Fruit fly (Drosophila melanogaster) whole organism, embryonic: Measurements from ENCODE around the gene ab.

Experiments used
- CG11723 ChIP-seq: fragments of 200-800 bp; sonication (Bioruptor generic); optimal IDR thresholded peaks from 2 replicates; lab custom pipeline; 2017; ENCODE audit warnings: missing biosample characterization, mild to moderate bottlenecking, missing genetic modification characterization
- CG1233 ChIP-seq: fragments of 200-800 bp; sonication (Bioruptor generic); optimal IDR thresholded peaks from 4 replicates; lab custom pipeline; 2018; ENCODE audit warnings: missing biosample characterization, mild to moderate bottlenecking, missing genetic modification characterization
- CG13123 ChIP-seq: fragments of 200-800 bp; sonication (Bioruptor generic); optimal IDR thresholded peaks from 2 replicates; lab custom pipeline; 2016; ENCODE audit warnings: missing biosample characterization, missing genetic modification characterization
- CG15479 ChIP-seq: fragments of 200-800 bp; sonication (Bioruptor generic); optimal IDR thresholded peaks from 3 replicates; lab custom pipeline; 2019; ENCODE audit warnings: missing biosample characterization, mild to moderate bottlenecking, missing genetic modification characterization, moderate library complexity
- CG1647 ChIP-seq: fragments of 200-800 bp; sonication (Bioruptor generic); optimal IDR thresholded peaks from 3 replicates; lab custom pipeline; 2016; ENCODE audit warnings: missing biosample characterization, missing genetic modification characterization
- CG2129 ChIP-seq: fragments of 200-800 bp; sonication (Bioruptor generic); IDR thresholded peaks from 2 replicates; pipeline ENCODE4 v1.3.6; 2022; ENCODE audit warnings: missing biosample characterization, missing genetic modification characterization; ENCODE audit not compliant: partially characterized antibody
- CG30020 ChIP-seq: fragments of 200-800 bp; optimal IDR thresholded peaks from 2 replicates; lab custom pipeline; 2019; ENCODE audit warnings: missing biosample characterization, mild to moderate bottlenecking, missing genetic modification characterization, moderate library complexity
- CG31388 ChIP-seq: fragments of 200-800 bp; sonication (Bioruptor generic); optimal IDR thresholded peaks from 2 replicates; lab custom pipeline; 2016; ENCODE audit warnings: missing biosample characterization, missing genetic modification characterization
- CG34224 ChIP-seq: fragments of 200-800 bp; sonication (Bioruptor generic); IDR thresholded peaks from 3 replicates; pipeline ENCODE4 v1.3.6; 2022; ENCODE audit warnings: missing biosample characterization, missing genetic modification characterization; ENCODE audit not compliant: partially characterized antibody
- CG3726 ChIP-seq: fragments of 200-800 bp; sonication (Bioruptor generic); IDR thresholded peaks from 3 replicates; pipeline ENCODE4, ENCODE4 v1.3.6; 2022; ENCODE audit warnings: missing biosample characterization, missing genetic modification characterization
- CG3838 ChIP-seq: fragments of 200-800 bp; sonication (Bioruptor generic); optimal IDR thresholded peaks from 3 replicates; lab custom pipeline; 2016; ENCODE audit warnings: missing biosample characterization, missing genetic modification characterization
- CG3995 ChIP-seq: fragments of 200-800 bp; sonication (Bioruptor generic); optimal IDR thresholded peaks from 3 replicates; lab custom pipeline; 2016; ENCODE audit warnings: missing biosample characterization, missing genetic modification characterization
- CG6272 ChIP-seq: fragments of 200-800 bp; sonication (Bioruptor generic); IDR thresholded peaks from 2 replicates; pipeline ENCODE4 v1.3.6; 2022; ENCODE audit warnings: missing biosample characterization, missing genetic modification characterization
- CG7839 ChIP-seq: fragments of 200-800 bp; sonication (Bioruptor generic); optimal IDR thresholded peaks from 3 replicates; lab custom pipeline; 2018; ENCODE audit warnings: missing biosample characterization, mild to moderate bottlenecking, missing genetic modification characterization, moderate library complexity
- CG8290 ChIP-seq, 3 experiments: fragments of 200-800 bp; sonication (Bioruptor generic); optimal IDR thresholded peaks; 2 replicates each; lab custom pipeline; 2016 to 2019; ENCODE audit warnings: missing biosample characterization in 3 of 3, missing genetic modification characterization in 3 of 3, mild to moderate bottlenecking in 2 of 3, moderate library complexity in 1 of 3
- CG8388 ChIP-seq: fragments of 200-800 bp; sonication (Bioruptor generic); optimal IDR thresholded peaks from 2 replicates; lab custom pipeline; 2019; ENCODE audit warnings: missing biosample characterization, mild to moderate bottlenecking, missing genetic modification characterization, moderate library complexity
- CG8765 ChIP-seq: fragments of 200-800 bp; sonication (Bioruptor generic); IDR thresholded peaks from 2 replicates; pipeline ENCODE4 v1.3.6; 2022; ENCODE audit warnings: missing biosample characterization, missing genetic modification characterization
- CG9437 ChIP-seq: fragments of 200-800 bp; sonication (Bioruptor generic); optimal IDR thresholded peaks from 2 replicates; lab custom pipeline; 2018; ENCODE audit warnings: missing biosample characterization, mild to moderate bottlenecking, missing genetic modification characterization
- CG9817 ChIP-seq: fragments of 200-800 bp; sonication (Bioruptor generic); optimal IDR thresholded peaks from 2 replicates; lab custom pipeline; 2018; ENCODE audit warnings: missing biosample characterization, mild to moderate bottlenecking, missing genetic modification characterization, moderate library complexity
- E2f1 ChIP-seq: fragments of 200-800 bp; sonication (Bioruptor generic); IDR thresholded peaks from 2 replicates; pipeline ENCODE4 v1.3.6; 2022; ENCODE audit warnings: missing biosample characterization, missing genetic modification characterization
- Fer2 ChIP-seq: fragments of 200-800 bp; sonication (Bioruptor generic); optimal IDR thresholded peaks from 2 replicates; lab custom pipeline; 2018; ENCODE audit warnings: missing biosample characterization, mild to moderate bottlenecking, missing genetic modification characterization, moderate library complexity
- HmgZ ChIP-seq: fragments of 200-800 bp; sonication (Bioruptor generic); optimal IDR thresholded peaks from 2 replicates; lab custom pipeline; 2018; ENCODE audit warnings: missing biosample characterization, mild to moderate bottlenecking, missing genetic modification characterization
- Meics ChIP-seq: fragments of 200-800 bp; sonication (Bioruptor generic); optimal IDR thresholded peaks from 2 replicates; lab custom pipeline; 2017; ENCODE audit warnings: missing biosample characterization, mild to moderate bottlenecking, missing genetic modification characterization
- Mes4 ChIP-seq: fragments of 200-800 bp; sonication (Bioruptor generic); optimal IDR thresholded peaks from 2 replicates; lab custom pipeline; 2016; ENCODE audit warnings: missing biosample characterization, missing genetic modification characterization
- Myb ChIP-seq: fragments of 200-800 bp; sonication (Bioruptor generic); optimal IDR thresholded peaks from 2 replicates; lab custom pipeline; 2016; ENCODE audit warnings: missing biosample characterization, missing genetic modification characterization
- NFAT ChIP-seq: fragments of 200-800 bp; sonication (Bioruptor generic); IDR thresholded peaks from 2 replicates; pipeline ENCODE4 v1.3.6; 2022; ENCODE audit warnings: missing biosample characterization, missing genetic modification characterization
- Six4 ChIP-seq: fragments of 200-800 bp; sonication (Bioruptor generic); optimal IDR thresholded peaks from 2 replicates; lab custom pipeline; 2016; ENCODE audit warnings: missing biosample characterization, missing genetic modification characterization
- Spps ChIP-seq: fragments of 200-800 bp; sonication (Bioruptor generic); optimal IDR thresholded peaks from 2 replicates; lab custom pipeline; 2018; ENCODE audit warnings: missing biosample characterization, mild to moderate bottlenecking, missing genetic modification characterization
- Ssrp ChIP-seq: fragments of 200-800 bp; sonication (Bioruptor generic); optimal IDR thresholded peaks from 2 replicates; lab custom pipeline; 2018; ENCODE audit warnings: missing biosample characterization, mild to moderate bottlenecking, missing genetic modification characterization, moderate library complexity
- Tbp ChIP-seq: fragments of >200 bp; optimal IDR thresholded peaks from 2 replicates; lab custom pipeline; 2018; ENCODE audit warnings: missing biosample characterization, missing genetic modification characterization
- ac ChIP-seq: fragments of 200-800 bp; sonication (Bioruptor generic); optimal IDR thresholded peaks from 3 replicates; lab custom pipeline; 2017; ENCODE audit warnings: missing biosample characterization, mild to moderate bottlenecking, missing genetic modification characterization
- al ChIP-seq: fragments of 200-800 bp; sonication (Bioruptor generic); IDR thresholded peaks from 2 replicates; pipeline ENCODE4 v1.3.6; 2022; ENCODE audit warnings: missing biosample characterization, missing genetic modification characterization
- bab2 ChIP-seq: fragments of 200-800 bp; sonication (Bioruptor generic); optimal IDR thresholded peaks from 2 replicates; lab custom pipeline; 2016; ENCODE audit warnings: missing biosample characterization, missing genetic modification characterization
- bigmax ChIP-seq: fragments of 200-800 bp; sonication (Bioruptor generic); optimal IDR thresholded peaks from 2 replicates; lab custom pipeline; 2018; ENCODE audit warnings: missing biosample characterization, mild to moderate bottlenecking, missing genetic modification characterization
- da ChIP-seq: fragments of 200-800 bp; sonication (Bioruptor generic); optimal IDR thresholded peaks from 2 replicates; lab custom pipeline; 2016; ENCODE audit warnings: missing biosample characterization, missing genetic modification characterization
- dan ChIP-seq: fragments of 200-800 bp; sonication (Bioruptor generic); IDR thresholded peaks from 2 replicates; pipeline ENCODE4 v1.3.6; 2022; ENCODE audit warnings: missing biosample characterization, missing genetic modification characterization
- fd102C ChIP-seq: fragments of 200-800 bp; sonication (Bioruptor generic); optimal IDR thresholded peaks from 2 replicates; lab custom pipeline; 2018; ENCODE audit warnings: missing biosample characterization, mild to moderate bottlenecking, missing genetic modification characterization, moderate library complexity
- jumu ChIP-seq: fragments of 200-800 bp; sonication (Bioruptor generic); optimal IDR thresholded peaks from 3 replicates; lab custom pipeline; 2016; ENCODE audit warnings: missing biosample characterization, missing genetic modification characterization
- oc ChIP-seq: fragments of 200-800 bp; sonication (Bioruptor generic); optimal IDR thresholded peaks from 2 replicates; lab custom pipeline; 2018; ENCODE audit warnings: missing biosample characterization, mild to moderate bottlenecking, missing genetic modification characterization, moderate library complexity
- peb ChIP-seq: fragments of 200-800 bp; sonication (Bioruptor generic); IDR thresholded peaks from 2 replicates; pipeline ENCODE4 v1.3.6; 2022; ENCODE audit warnings: missing biosample characterization, missing genetic modification characterization
- pho ChIP-seq: fragments of 200-800 bp; sonication (Bioruptor generic); optimal IDR thresholded peaks from 2 replicates; lab custom pipeline; 2016; ENCODE audit warnings: missing biosample characterization, missing genetic modification characterization
- pita ChIP-seq: fragments of 200-800 bp; sonication (Bioruptor generic); optimal IDR thresholded peaks from 2 replicates; lab custom pipeline; 2017; ENCODE audit warnings: missing biosample characterization, mild to moderate bottlenecking, missing genetic modification characterization
- pros ChIP-seq: fragments of 200-800 bp; sonication (Bioruptor generic); optimal IDR thresholded peaks from 3 replicates; lab custom pipeline; 2019; ENCODE audit warnings: missing biosample characterization, mild to moderate bottlenecking, missing genetic modification characterization, moderate library complexity
- psq ChIP-seq: fragments of 200-800 bp; sonication (Bioruptor generic); optimal IDR thresholded peaks from 2 replicates; lab custom pipeline; 2017; ENCODE audit warnings: missing biosample characterization, missing genetic modification characterization
- ranshi ChIP-seq: fragments of 200-800 bp; sonication (Bioruptor generic); IDR thresholded peaks from 2 replicates; pipeline ENCODE4 v1.3.6; 2022; ENCODE audit warnings: missing biosample characterization, missing genetic modification characterization
- salm ChIP-seq: fragments of 200-800 bp; sonication (Bioruptor generic); optimal IDR thresholded peaks from 2 replicates; lab custom pipeline; 2018; ENCODE audit warnings: missing biosample characterization, mild to moderate bottlenecking, missing genetic modification characterization
- slbo ChIP-seq: fragments of 200-800 bp; sonication (Bioruptor generic); IDR thresholded peaks from 2 replicates; pipeline ENCODE4 v1.3.6; 2022; ENCODE audit warnings: missing biosample characterization, missing genetic modification characterization
- tgo ChIP-seq: fragments of 200-800 bp; sonication (Bioruptor generic); IDR thresholded peaks from 3 replicates; pipeline ENCODE4 v1.3.6; 2022; ENCODE audit warnings: missing biosample characterization, missing genetic modification characterization
- vnd ChIP-seq: fragments of 200-800 bp; sonication (Bioruptor generic); IDR thresholded peaks from 3 replicates; pipeline ENCODE4 v1.3.6; 2022; ENCODE audit warnings: missing biosample characterization, missing genetic modification characterization; ENCODE audit not compliant: partially characterized antibody
- vvl ChIP-seq: fragments of 200-800 bp; sonication (Bioruptor generic); IDR thresholded peaks from 2 replicates; pipeline ENCODE4 v1.3.6; 2022; ENCODE audit warnings: missing biosample characterization, missing genetic modification characterization
- z ChIP-seq: fragments of 200-800 bp; sonication (Bioruptor generic); IDR thresholded peaks from 3 replicates; pipeline ENCODE4 v1.3.6; 2022; ENCODE audit warnings: missing biosample characterization, missing genetic modification characterization

The ab gene

DNA sequence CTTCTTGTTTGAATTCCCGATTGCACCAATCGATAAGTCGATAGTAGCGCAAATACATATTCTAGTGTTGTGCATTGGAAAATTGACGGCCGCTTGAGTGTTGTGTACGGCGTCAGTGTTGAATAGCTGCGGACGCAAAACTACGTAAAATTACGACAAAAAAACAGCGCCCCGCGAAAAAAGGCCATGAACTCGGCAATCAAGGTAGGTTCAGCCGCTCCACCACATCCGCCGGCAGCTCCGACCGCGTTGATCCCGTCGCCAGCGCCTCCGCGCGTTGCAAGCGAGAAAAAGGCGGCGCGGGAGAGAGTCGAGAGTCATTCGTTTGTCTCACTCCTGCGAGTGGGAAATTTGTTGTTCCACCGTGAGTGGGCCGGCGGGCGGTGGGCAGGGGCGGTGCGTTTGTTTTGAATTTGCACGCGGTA, 67.5 kb downstream of the ab start, which contains the start of gene CG33695 (continued):
- TF ChIP-seq Fer2 (tag; lab: Kevin White, UChicago), result peak; percentile 14
- peak; percentile 55 for TF ChIP-seq CG8290 (GFP tag; optimal IDR thresholded peaks at IDR 0.05; lab: Kevin White, UChicago)
- TF ChIP-seq CG8290 (tag; optimal IDR thresholded peaks at IDR 0.05; lab: Kevin White, UChicago), result no peak
- no peak for TF ChIP-seq z
- no peak for TF ChIP-seq CG11723 (GFP tag; lab: Kevin White, UChicago)
- TF ChIP-seq Meics, result no peak
- TF ChIP-seq da (GFP tag; lab: Kevin White, UChicago), result peak; percentile 53
- TF ChIP-seq slbo (GFP tag; lab: Robert Waterston, UW), result peak; percentile 77
- peak; percentile 5 for TF ChIP-seq CG30020
- no peak; the same call in 2 of the 3 replicates for TF ChIP-seq vnd (GFP tag; lab: Robert Waterston, UW)
- TF ChIP-seq NFAT (GFP tag; lab: Robert Waterston, UW), result peak; percentile 81; the same call in 1 of the 2 replicates
- TF ChIP-seq Mes4 (GFP tag; lab: Kevin White, UChicago), result no peak
- TF ChIP-seq CG13123 (GFP tag; lab: Kevin White, UChicago), result no peak
- peak; percentile 86 for TF ChIP-seq CG34224
- peak; percentile 2 for TF ChIP-seq psq (GFP tag; lab: Kevin White, UChicago)
- TF ChIP-seq CG7839 (tag; lab: Kevin White, UChicago), result no peak
- peak; percentile 96 for TF ChIP-seq Myb (GFP tag; lab: Kevin White, UChicago)
- TF ChIP-seq oc (tag; lab: Kevin White, UChicago), result no peak
- peak; percentile 43 for TF ChIP-seq CG3995 (GFP tag; lab: Kevin White, UChicago)
- no peak for TF ChIP-seq dan (GFP tag; lab: Robert Waterston, UW)
- no peak for TF ChIP-seq CG8388
- TF ChIP-seq bab2 (GFP tag; lab: Kevin White, UChicago), result peak; percentile 72
- no peak for TF ChIP-seq CG15479 (GFP tag; lab: Kevin White, UChicago)
- no peak for TF ChIP-seq Ssrp (tag; lab: Kevin White, UChicago)
- no peak for TF ChIP-seq salm (tag; lab: Kevin White, UChicago)
- no peak for TF ChIP-seq CG3726 (GFP tag; lab: Robert Waterston, UW)
- peak; percentile 79 for TF ChIP-seq pho (GFP tag; lab: Kevin White, UChicago)
- peak; percentile 44 for TF ChIP-seq Six4 (GFP tag; lab: Kevin White, UChicago)
- no peak for TF ChIP-seq al (GFP tag; lab: Robert Waterston, UW)
- peak; percentile 22; the same call in 1 of the 3 replicates for TF ChIP-seq tgo (GFP tag; lab: Robert Waterston, UW)
- TF ChIP-seq CG9817 (tag; lab: Kevin White, UChicago), result peak; percentile 35
- peak; percentile 30; the same call in 1 of the 2 replicates for TF ChIP-seq ranshi (GFP tag; lab: Robert Waterston, UW)
- peak; percentile 34 for TF ChIP-seq CG3838 (GFP tag; lab: Kevin White, UChicago)
- TF ChIP-seq pita (GFP tag; lab: Kevin White, UChicago), result no peak
- no peak for TF ChIP-seq CG8765 (GFP tag; lab: Robert Waterston, UW)
- TF ChIP-seq vvl (GFP tag; lab: Robert Waterston, UW), result peak; percentile 76
- TF ChIP-seq pros (GFP tag; lab: Kevin White, UChicago), result no peak
- no peak for TF ChIP-seq peb (GFP tag; lab: Robert Waterston, UW)
- peak; percentile 82 for TF ChIP-seq HmgZ (tag; lab: Kevin White, UChicago)
- peak; percentile 52; the same call in 1 of the 2 replicates for TF ChIP-seq CG6272 (GFP tag; lab: Robert Waterston, UW)
- no peak for TF ChIP-seq fd102C
- peak; percentile 79 for TF ChIP-seq jumu (GFP tag; lab: Kevin White, UChicago)
- no peak for TF ChIP-seq CG31388
- TF ChIP-seq CG1233, result no peak
- TF ChIP-seq Spps (tag; lab: Kevin White, UChicago), result no peak
- TF ChIP-seq E2f1 (GFP tag; lab: Robert Waterston, UW), result no peak; the same call in 1 of the 2 replicates
- no peak for TF ChIP-seq Tbp (GFP tag; lab: Kevin White, UChicago)
- peak; percentile 28; the same call in 1 of the 2 replicates for TF ChIP-seq CG2129 (GFP tag; lab: Robert Waterston, UW)
- no peak for TF ChIP-seq ac (GFP tag; lab: Kevin White, UChicago)
- peak; percentile 63 for TF ChIP-seq CG1647 (GFP tag; lab: Kevin White, UChicago)
- TF ChIP-seq CG9437, result peak; percentile 96
- TF ChIP-seq bigmax (GFP tag; lab: Kevin White, UChicago), result no peak
